Fruit fly (Drosophila melanogaster) whole organism, prepupa: ENCODE results near the gene shep.

Experiments
- CG10669 ChIP-seq: fragments of 200-800 bp; sonication (Bioruptor generic); optimal IDR thresholded peaks from 3 replicates; lab custom pipeline; 2018; ENCODE audit warnings: missing biosample characterization, mild to moderate bottlenecking, missing genetic modification characterization, moderate library complexity
- CG11294 ChIP-seq: fragments of 200-800 bp; sonication (Bioruptor generic); IDR thresholded peaks from 2 replicates; pipeline ENCODE4 v1.3.6; 2022; ENCODE audit warnings: missing biosample characterization, missing genetic modification characterization
- CG11762 ChIP-seq: fragments of 200-800 bp; sonication (Bioruptor generic); optimal IDR thresholded peaks from 3 replicates; lab custom pipeline; 2016; ENCODE audit warnings: missing biosample characterization, missing genetic modification characterization; ENCODE audit not compliant: insufficient read depth
- CG11902 ChIP-seq: fragments of 200-800 bp; sonication (Bioruptor generic); optimal IDR thresholded peaks from 3 replicates; lab custom pipeline; 2016; ENCODE audit warnings: missing biosample characterization, missing genetic modification characterization
- CG15336 ChIP-seq: fragments of 200-800 bp; sonication (Bioruptor generic); IDR thresholded peaks from 2 replicates; pipeline ENCODE4 v1.3.6; 2022; ENCODE audit warnings: missing biosample characterization, missing genetic modification characterization
- CG16779 ChIP-seq: fragments of 200-800 bp; sonication (Bioruptor generic); optimal IDR thresholded peaks from 3 replicates; lab custom pipeline; 2017; ENCODE audit warnings: missing biosample characterization, mild to moderate bottlenecking, missing genetic modification characterization
- CG3032 ChIP-seq: fragments of 200-800 bp; optimal IDR thresholded peaks from 2 replicates; lab custom pipeline; 2019; ENCODE audit warnings: missing biosample characterization, mild to moderate bottlenecking, missing genetic modification characterization, moderate library complexity
- CG32006 ChIP-seq: fragments of 200-800 bp; sonication (Bioruptor generic); optimal IDR thresholded peaks from 3 replicates; lab custom pipeline; 2017; ENCODE audit warnings: missing biosample characterization, mild to moderate bottlenecking, missing genetic modification characterization
- CG34406 ChIP-seq: fragments of 200-800 bp; sonication (Bioruptor generic); optimal IDR thresholded peaks from 3 replicates; lab custom pipeline; 2016; ENCODE audit warnings: missing biosample characterization, missing genetic modification characterization
- CG3919 ChIP-seq: fragments of 200-800 bp; sonication (Bioruptor generic); optimal IDR thresholded peaks from 3 replicates; lab custom pipeline; 2016; ENCODE audit warnings: missing biosample characterization, missing genetic modification characterization
- CG6163 ChIP-seq: fragments of 200-800 bp; sonication (Bioruptor generic); IDR thresholded peaks from 3 replicates; pipeline ENCODE4 v1.3.6; 2022; ENCODE audit warnings: missing biosample characterization, missing genetic modification characterization
- CG6792 ChIP-seq: fragments of 200-800 bp; sonication (Bioruptor generic); optimal IDR thresholded peaks from 3 replicates; lab custom pipeline; 2016; ENCODE audit warnings: missing biosample characterization, missing genetic modification characterization
- CG6854 ChIP-seq: fragments of 200-800 bp; sonication (Bioruptor generic); optimal IDR thresholded peaks from 2 replicates; lab custom pipeline; 2017; ENCODE audit warnings: missing biosample characterization, mild to moderate bottlenecking, missing genetic modification characterization
- CG7368 ChIP-seq: fragments of 200-800 bp; sonication (Bioruptor generic); optimal IDR thresholded peaks from 3 replicates; lab custom pipeline; 2016; ENCODE audit warnings: missing biosample characterization, missing genetic modification characterization
- CG8119 ChIP-seq: fragments of 200-800 bp; sonication (Bioruptor generic); IDR thresholded peaks from 3 replicates; pipeline ENCODE4 v1.3.6; 2022; ENCODE audit warnings: missing biosample characterization, missing genetic modification characterization
- CG8632 ChIP-seq: fragments of 200-800 bp; sonication (Bioruptor generic); optimal IDR thresholded peaks from 3 replicates; lab custom pipeline; 2016; ENCODE audit warnings: missing biosample characterization, missing genetic modification characterization
- CG9139 ChIP-seq: fragments of 200-800 bp; sonication (Bioruptor generic); optimal IDR thresholded peaks from 3 replicates; lab custom pipeline; 2017; ENCODE audit warnings: missing biosample characterization, mild to moderate bottlenecking, missing genetic modification characterization
- Eip75B ChIP-seq: fragments of 200-800 bp; sonication (Bioruptor generic); optimal IDR thresholded peaks from 3 replicates; lab custom pipeline; 2016; ENCODE audit warnings: missing biosample characterization, missing genetic modification characterization
- Eip78C ChIP-seq: fragments of 200-800 bp; sonication (Bioruptor generic); peaks from one replicate; lab custom pipeline; 2016; ENCODE audit warnings: missing biosample characterization, missing genetic modification characterization
- Eip93F ChIP-seq: fragments of 200-800 bp; sonication (Bioruptor generic); optimal IDR thresholded peaks from 2 replicates; lab custom pipeline; 2016; ENCODE audit warnings: missing biosample characterization, mild to moderate bottlenecking, missing genetic modification characterization
- Ets96B ChIP-seq: fragments of 200-800 bp; optimal IDR thresholded peaks from 2 replicates; lab custom pipeline; 2019; ENCODE audit warnings: missing biosample characterization, mild to moderate bottlenecking, missing genetic modification characterization, moderate library complexity
- Gug ChIP-seq: fragments of 200-800 bp; sonication (Bioruptor generic); IDR thresholded peaks from 2 replicates; pipeline ENCODE4 v1.3.6; 2022; ENCODE audit warnings: missing biosample characterization, missing genetic modification characterization
- Lpt ChIP-seq: fragments of 200-800 bp; sonication (Bioruptor generic); optimal IDR thresholded peaks from 3 replicates; lab custom pipeline; 2016; ENCODE audit warnings: missing biosample characterization, missing genetic modification characterization
- Smox ChIP-seq: fragments of 200-800 bp; sonication (Bioruptor generic); optimal IDR thresholded peaks from 3 replicates; lab custom pipeline; 2016; ENCODE audit warnings: missing biosample characterization, missing genetic modification characterization
- Sox102F ChIP-seq: fragments of 200-800 bp; sonication (Bioruptor generic); optimal IDR thresholded peaks from 2 replicates; lab custom pipeline; 2016; ENCODE audit warnings: missing biosample characterization, mild to moderate bottlenecking, missing genetic modification characterization
- Sox14 ChIP-seq: fragments of 200-800 bp; sonication (Bioruptor generic); optimal IDR thresholded peaks from 3 replicates; lab custom pipeline; 2016; ENCODE audit warnings: missing biosample characterization, missing genetic modification characterization
- Sox15 ChIP-seq: fragments of 200-800 bp; sonication (Bioruptor generic); optimal IDR thresholded peaks from 3 replicates; lab custom pipeline; 2016; ENCODE audit warnings: missing biosample characterization, missing genetic modification characterization
- achi ChIP-seq: fragments of 200-800 bp; sonication (Bioruptor generic); optimal IDR thresholded peaks from 3 replicates; lab custom pipeline; 2016; ENCODE audit warnings: missing biosample characterization, missing genetic modification characterization
- acj6 ChIP-seq: fragments of 200-800 bp; sonication (Bioruptor generic); optimal IDR thresholded peaks from 3 replicates; lab custom pipeline; 2016; ENCODE audit warnings: missing biosample characterization, missing genetic modification characterization
- cyc ChIP-seq: fragments of 200-800 bp; sonication (Bioruptor generic); optimal IDR thresholded peaks from 3 replicates; lab custom pipeline; 2016; ENCODE audit warnings: missing biosample characterization, missing genetic modification characterization
- dac ChIP-seq: fragments of 200-800 bp; sonication (Bioruptor generic); optimal IDR thresholded peaks from 2 replicates; lab custom pipeline; 2017; ENCODE audit warnings: missing biosample characterization, mild to moderate bottlenecking, missing genetic modification characterization
- dsx ChIP-seq: fragments of 200-800 bp; optimal IDR thresholded peaks from 3 replicates; lab custom pipeline; 2019; ENCODE audit warnings: missing biosample characterization, mild to moderate bottlenecking, missing genetic modification characterization, moderate library complexity; ENCODE audit not compliant: poor library complexity, severe bottlenecking
- esn ChIP-seq: fragments of 200-800 bp; sonication (Bioruptor generic); optimal IDR thresholded peaks from 2 replicates; lab custom pipeline; 2016; ENCODE audit warnings: missing biosample characterization, mild to moderate bottlenecking, missing genetic modification characterization, moderate library complexity
- fd59A ChIP-seq: fragments of 200-800 bp; sonication (Bioruptor generic); optimal IDR thresholded peaks from 2 replicates; lab custom pipeline; 2017; ENCODE audit warnings: missing biosample characterization, mild to moderate bottlenecking, missing genetic modification characterization, missing genetic modification reagents
- fd85E ChIP-seq: fragments of 200-800 bp; sonication (Bioruptor generic); optimal IDR thresholded peaks from 3 replicates; lab custom pipeline; 2016; ENCODE audit warnings: missing biosample characterization, missing genetic modification characterization
- fkh ChIP-seq: fragments of 200-800 bp; sonication (Bioruptor generic); optimal IDR thresholded peaks from 3 replicates; lab custom pipeline; 2017; ENCODE audit warnings: missing biosample characterization, mild to moderate bottlenecking, missing genetic modification characterization, moderate library complexity
- lz ChIP-seq: fragments of 200-800 bp; sonication (Bioruptor generic); optimal IDR thresholded peaks from 3 replicates; lab custom pipeline; 2016; ENCODE audit warnings: missing biosample characterization, missing genetic modification characterization
- net ChIP-seq: fragments of 200-800 bp; sonication (Bioruptor generic); optimal IDR thresholded peaks from 3 replicates; lab custom pipeline; 2016; ENCODE audit warnings: missing biosample characterization, missing genetic modification characterization
- pdm3 ChIP-seq: fragments of 200-800 bp; sonication (Bioruptor generic); optimal IDR thresholded peaks from 3 replicates; lab custom pipeline; 2016; ENCODE audit warnings: missing biosample characterization, missing genetic modification characterization
- salr ChIP-seq, 2 experiments: fragments of 200-800 bp; sonication (Bioruptor generic); optimal IDR thresholded peaks; 3 replicates each; lab custom pipeline; 2016 to 2018; ENCODE audit warnings: missing biosample characterization in 2 of 2, missing genetic modification characterization in 2 of 2, mild to moderate bottlenecking in 1 of 2
- spab ChIP-seq: fragments of 200-800 bp; sonication (Bioruptor generic); optimal IDR thresholded peaks from 2 replicates; lab custom pipeline; 2017; ENCODE audit warnings: missing biosample characterization, mild to moderate bottlenecking, missing genetic modification characterization, missing genetic modification reagents
- topi ChIP-seq: fragments of 200-800 bp; sonication (Bioruptor generic); optimal IDR thresholded peaks from 3 replicates; lab custom pipeline; 2016; ENCODE audit warnings: missing biosample characterization, missing genetic modification characterization

Gene shep

DNA sequence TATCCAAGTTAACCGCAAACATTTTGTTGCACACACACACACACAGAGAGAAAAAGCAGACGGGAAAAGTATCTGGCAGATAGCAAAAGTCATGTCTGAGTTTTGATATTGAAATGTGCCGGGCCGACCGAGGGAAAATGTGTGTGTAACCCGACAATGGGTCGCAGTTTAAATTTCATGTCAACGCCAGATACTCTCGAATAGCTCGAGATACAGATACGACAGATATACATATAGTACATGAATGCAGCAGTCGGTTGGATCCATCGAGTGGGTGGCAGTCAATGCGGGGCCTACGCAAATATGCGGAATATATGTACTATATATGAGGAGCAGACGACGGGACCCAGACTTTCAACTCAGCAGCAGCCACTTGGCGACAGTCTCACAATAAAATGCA, 101.7 kb downstream of the shep start:
- TF ChIP-seq net (GFP tag; lab: Kevin White, UChicago), result peak; percentile 24
- peak; percentile 71 for TF ChIP-seq Eip78C (GFP tag; lab: Kevin White, UChicago)
- no peak for TF ChIP-seq CG34406
- TF ChIP-seq achi, result peak; percentile 3
- TF ChIP-seq CG6163 (GFP tag; lab: Robert Waterston, UW), result 0 out of 3 replicates have a peak, but pooled peaks have one; percentile 19
- TF ChIP-seq CG10669 (GFP tag; lab: Kevin White, UChicago), result peak; percentile 5
- TF ChIP-seq spab, result peak; percentile 12
- no peak for TF ChIP-seq dsx (GFP tag; lab: Kevin White, UChicago)
- TF ChIP-seq Lpt (GFP tag; lab: Kevin White, UChicago), result peak; percentile 21
- TF ChIP-seq, all 60 proteins: peak for 7

DNA sequence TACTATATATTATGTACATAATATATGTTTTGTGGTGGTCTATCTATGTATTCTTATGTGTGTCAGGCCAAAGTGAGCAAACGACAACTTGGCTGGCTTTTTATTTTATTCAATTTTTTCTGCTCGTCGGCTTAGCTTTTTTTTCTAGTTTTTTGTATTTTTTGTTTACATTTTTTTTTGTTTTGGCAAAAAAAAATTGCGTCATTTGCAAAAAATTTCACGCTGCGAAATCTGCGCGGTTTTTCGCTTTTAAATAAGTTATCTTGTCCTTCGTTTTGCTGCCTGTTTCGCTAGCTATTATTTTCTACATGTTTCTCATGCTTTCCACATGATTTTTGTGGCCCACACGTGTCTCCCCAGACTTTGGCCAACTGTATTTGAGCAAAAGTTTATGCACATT, 105.3 kb downstream of the shep start:
- TF ChIP-seq lz (GFP tag; lab: Kevin White, UChicago) (no peak), CG16779 (tag; lab: Kevin White, UChicago) (no peak), Eip93F (GFP tag; lab: Kevin White, UChicago) (no peak), CG6854 (GFP tag; lab: Kevin White, UChicago) (no peak), net (GFP tag; lab: Kevin White, UChicago) (no peak), CG15336 (GFP tag; lab: Robert Waterston, UW) (no peak), achi (no peak), fkh (GFP tag; lab: Kevin White, UChicago) (no peak), CG32006 (GFP tag; lab: Kevin White, UChicago) (no peak), CG3032 (no peak), CG3919 (GFP tag; lab: Kevin White, UChicago) (no peak), CG11902 (GFP tag; lab: Kevin White, UChicago) (no peak), Ets96B (tag; lab: Kevin White, UChicago) (no peak), CG6163 (GFP tag; lab: Robert Waterston, UW) (no peak)

DNA sequence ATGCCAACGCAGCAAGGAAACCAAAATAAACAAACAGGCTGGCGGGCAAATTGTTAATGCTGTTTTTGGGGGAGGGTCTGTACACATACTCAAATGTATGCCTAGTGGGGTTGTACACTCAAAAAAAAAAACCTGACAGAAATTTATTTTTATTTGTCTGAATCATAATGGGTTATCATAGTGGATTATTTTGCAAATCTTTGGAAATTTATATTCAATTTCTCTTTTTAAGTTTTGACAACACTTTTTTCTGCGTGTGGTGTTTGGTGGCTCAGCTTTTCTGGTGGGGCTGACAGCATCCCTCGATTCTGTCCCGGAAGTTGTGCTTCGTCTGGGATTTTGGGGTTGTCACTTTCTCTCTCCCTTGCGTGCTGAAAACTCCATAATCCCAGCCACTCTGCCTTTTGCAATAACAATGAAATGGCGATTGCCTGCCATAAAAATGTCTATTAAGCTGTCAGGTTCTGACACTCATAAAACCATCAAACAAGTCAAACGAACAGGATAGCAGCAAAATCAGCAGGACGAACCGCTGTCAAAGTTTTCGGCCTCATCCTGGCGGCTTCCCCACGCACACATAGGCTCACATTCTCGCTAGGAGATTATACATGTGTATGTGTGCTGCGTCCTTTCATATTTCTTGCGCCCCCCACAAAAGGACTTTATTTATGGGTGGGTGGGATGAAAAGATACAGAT, 122.7 kb downstream of the shep start:
- peak; percentile 20 for TF ChIP-seq CG3032
- TF ChIP-seq CG6792 (GFP tag; lab: Kevin White, UChicago), result peak; percentile 71
- TF ChIP-seq CG11762 (GFP tag; lab: Kevin White, UChicago), result peak; percentile 12
- TF ChIP-seq Eip78C (GFP tag; lab: Kevin White, UChicago), result no peak
- peak; percentile 61; the same call in 1 of the 2 replicates for TF ChIP-seq CG15336 (GFP tag; lab: Robert Waterston, UW)
- peak; percentile 56 for TF ChIP-seq CG8632
- no peak for TF ChIP-seq CG3919 (GFP tag; lab: Kevin White, UChicago)
- TF ChIP-seq topi (GFP tag; lab: Kevin White, UChicago), result no peak
- no peak for TF ChIP-seq fd85E (GFP tag; lab: Kevin White, UChicago)
- TF ChIP-seq CG11902 (GFP tag; lab: Kevin White, UChicago), result peak; percentile 34
- TF ChIP-seq CG11294 (GFP tag; lab: Robert Waterston, UW), result 0 out of 2 replicates have a peak, but pooled peaks have one; percentile 29
- TF ChIP-seq Sox14, result peak; percentile 49
- no peak for TF ChIP-seq fkh (GFP tag; lab: Kevin White, UChicago)
- no peak for TF ChIP-seq CG16779 (tag; lab: Kevin White, UChicago)
- TF ChIP-seq CG10669 (GFP tag; lab: Kevin White, UChicago), result no peak
- no peak; the same call in 1 of the 3 replicates for TF ChIP-seq CG6163 (GFP tag; lab: Robert Waterston, UW)
- no peak for TF ChIP-seq fd59A (GFP tag; lab: Kevin White, UChicago)
- TF ChIP-seq Smox, result no peak
- no peak for TF ChIP-seq CG6854 (GFP tag; lab: Kevin White, UChicago)
- peak; percentile 63; the same call in 2 of the 3 replicates for TF ChIP-seq CG8119 (GFP tag; lab: Robert Waterston, UW)
- peak; percentile 76 for TF ChIP-seq esn (GFP tag; lab: Kevin White, UChicago)
- peak; percentile 32 for TF ChIP-seq Sox15 (GFP tag; lab: Kevin White, UChicago)
- no peak for TF ChIP-seq Eip75B
- TF ChIP-seq Gug (GFP tag; lab: Robert Waterston, UW), result no peak
- no peak for TF ChIP-seq CG32006 (GFP tag; lab: Kevin White, UChicago)
- no peak for TF ChIP-seq Eip93F (GFP tag; lab: Kevin White, UChicago)
- no peak for TF ChIP-seq spab
- no peak for TF ChIP-seq CG9139 (GFP tag; lab: Kevin White, UChicago)
- TF ChIP-seq Sox102F (GFP tag; lab: Kevin White, UChicago), result no peak
- TF ChIP-seq dsx (GFP tag; lab: Kevin White, UChicago), result no peak
- peak; percentile 68 for TF ChIP-seq cyc
- peak; percentile 69 for TF ChIP-seq lz (GFP tag; lab: Kevin White, UChicago)
- no peak for TF ChIP-seq dac
- peak; percentile 2 for TF ChIP-seq Lpt (GFP tag; lab: Kevin White, UChicago)
- peak; percentile 66 for TF ChIP-seq CG7368
- TF ChIP-seq acj6 (GFP tag; lab: Kevin White, UChicago), result no peak
- TF ChIP-seq salr (GFP tag; optimal IDR thresholded peaks at IDR 0.05; lab: Kevin White, UChicago), result no peak
- no peak for TF ChIP-seq pdm3
- TF ChIP-seq net (GFP tag; lab: Kevin White, UChicago), result no peak
- peak; percentile 34 for TF ChIP-seq Ets96B (tag; lab: Kevin White, UChicago)
